Fruit fly (Drosophila melanogaster) whole organism, pupa: ENCODE measurements around the gene Grip71.

Source experiments
- CG10348 ChIP-seq: fragments of 200-800 bp; sonication (Bioruptor generic); IDR thresholded peaks from 2 replicates; pipeline ENCODE4 v1.3.6; 2022; ENCODE audit warnings: missing biosample characterization, missing genetic modification characterization
- CG12605 ChIP-seq: fragments of 200-800 bp; sonication (Bioruptor generic); IDR thresholded peaks from 2 replicates; pipeline ENCODE4 v1.3.6; 2022; ENCODE audit warnings: missing biosample characterization, missing genetic modification characterization
- CG13204 ChIP-seq: fragments of 200-800 bp; sonication (Bioruptor generic); optimal IDR thresholded peaks from 2 replicates; lab custom pipeline; 2018; ENCODE audit warnings: missing biosample characterization, mild to moderate bottlenecking, missing genetic modification characterization, moderate library complexity
- CG14655 ChIP-seq: fragments of 200-800 bp; sonication (Bioruptor generic); optimal IDR thresholded peaks from 3 replicates; lab custom pipeline; 2017; ENCODE audit warnings: mild to moderate bottlenecking, missing biosample characterization, missing genetic modification reagents, missing genetic modification characterization
- CG15710 ChIP-seq: fragments of 200-800 bp; sonication (Bioruptor generic); optimal IDR thresholded peaks from 2 replicates; lab custom pipeline; 2018; ENCODE audit warnings: missing biosample characterization, mild to moderate bottlenecking, missing genetic modification characterization, moderate library complexity
- CG17806 ChIP-seq: fragments of 200-800 bp; sonication (Bioruptor generic); optimal IDR thresholded peaks from 2 replicates; lab custom pipeline; 2018; ENCODE audit warnings: missing biosample characterization, mild to moderate bottlenecking, missing genetic modification characterization, moderate library complexity
- CG32121 ChIP-seq: fragments of 200-800 bp; sonication (Bioruptor generic); IDR thresholded peaks from 2 replicates; pipeline ENCODE4 v1.3.6; 2022; ENCODE audit warnings: missing biosample characterization, missing genetic modification characterization
- CG34367 ChIP-seq: fragments of 200-800 bp; sonication (Bioruptor generic); optimal IDR thresholded peaks from 2 replicates; lab custom pipeline; 2018; ENCODE audit warnings: missing biosample characterization, mild to moderate bottlenecking, missing genetic modification characterization
- CG4496 ChIP-seq: fragments of 200-800 bp; sonication (Bioruptor generic); IDR thresholded peaks from 3 replicates; pipeline ENCODE4 v1.3.6; 2022; ENCODE audit warnings: missing biosample characterization, missing genetic modification characterization
- CG8159 ChIP-seq: fragments of 200-800 bp; sonication (Bioruptor generic); optimal IDR thresholded peaks from 3 replicates; lab custom pipeline; 2018; ENCODE audit warnings: missing biosample characterization, mild to moderate bottlenecking, missing genetic modification characterization, moderate library complexity
- CG8301 ChIP-seq: fragments of 200-800 bp; sonication (Bioruptor generic); optimal IDR thresholded peaks from 2 replicates; lab custom pipeline; 2018; ENCODE audit warnings: missing biosample characterization, mild to moderate bottlenecking, missing genetic modification characterization
- CG9948 ChIP-seq: fragments of 200-800 bp; sonication (Bioruptor generic); optimal IDR thresholded peaks from 2 replicates; lab custom pipeline; 2018; ENCODE audit warnings: missing biosample characterization, mild to moderate bottlenecking, missing genetic modification characterization, moderate library complexity
- D1 ChIP-seq: fragments of 200-800 bp; sonication (Bioruptor generic); optimal IDR thresholded peaks from 2 replicates; lab custom pipeline; 2018; ENCODE audit warnings: missing biosample characterization, mild to moderate bottlenecking, missing genetic modification characterization, moderate library complexity
- EcR ChIP-seq: fragments of 200-800 bp; sonication (Bioruptor generic); optimal IDR thresholded peaks from 3 replicates; lab custom pipeline; 2019; ENCODE audit warnings: missing biosample characterization, missing genetic modification characterization, mild to moderate bottlenecking, moderate library complexity, missing genetic modification reagents
- Ets98B ChIP-seq: fragments of 200-800 bp; sonication (Bioruptor generic); IDR thresholded peaks from 2 replicates; pipeline ENCODE4 v1.3.6; 2022; ENCODE audit warnings: missing biosample characterization, missing genetic modification characterization
- Pif1A ChIP-seq: fragments of 200-800 bp; sonication (Bioruptor generic); optimal IDR thresholded peaks from 3 replicates; lab custom pipeline; 2016; ENCODE audit warnings: missing biosample characterization, missing genetic modification characterization
- Pif1B ChIP-seq: fragments of 200-800 bp; sonication (Bioruptor generic); optimal IDR thresholded peaks from 3 replicates; lab custom pipeline; 2016; ENCODE audit warnings: missing biosample characterization, missing genetic modification characterization
- Snoo ChIP-seq: fragments of 200-800 bp; sonication (Bioruptor generic); optimal IDR thresholded peaks from 3 replicates; lab custom pipeline; 2017; ENCODE audit warnings: missing biosample characterization, mild to moderate bottlenecking, missing genetic modification characterization, inconsistent platforms
- fd96Ca ChIP-seq: fragments of 200-800 bp; sonication (Bioruptor generic); IDR thresholded peaks from 3 replicates; pipeline ENCODE4 v1.3.6; 2022; ENCODE audit warnings: missing biosample characterization, missing genetic modification characterization
- rn ChIP-seq: fragments of 200-800 bp; sonication (Bioruptor generic); IDR thresholded peaks from 2 replicates; pipeline ENCODE4 v1.3.6; 2022; ENCODE audit warnings: missing biosample characterization, missing genetic modification characterization

Gene Grip71

DNA sequence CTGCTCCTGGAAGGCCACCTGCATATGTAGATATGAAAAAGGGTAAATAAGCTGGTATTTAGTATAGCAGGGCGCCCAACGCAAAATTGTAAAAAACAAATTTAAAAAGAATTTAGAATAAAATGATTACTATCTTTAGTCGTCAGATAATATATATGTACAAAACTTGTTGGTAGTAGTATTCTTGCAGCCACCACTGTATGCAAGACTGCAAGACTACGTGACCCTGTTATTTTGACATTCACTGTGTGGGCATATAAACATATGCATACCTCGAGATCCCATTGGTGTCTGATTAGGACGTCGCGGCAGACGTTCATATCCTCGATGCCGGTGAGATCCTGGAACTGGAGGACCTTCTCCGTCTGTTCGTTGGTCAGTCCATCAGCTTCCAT lies 805 bp upstream of the Grip71 start:
- TF ChIP-seq CG13204 (no peak), Snoo (tag; lab: Kevin White, UChicago) (peak; percentile 35), rn (GFP tag; lab: Robert Waterston, UW) (no peak), Pif1B (GFP tag; lab: Kevin White, UChicago) (peak; percentile 18), CG15710 (tag; lab: Kevin White, UChicago) (no peak), Pif1A (GFP tag; lab: Kevin White, UChicago) (peak; percentile 52), Ets98B (GFP tag; lab: Robert Waterston, UW) (peak; percentile 36), CG8159 (tag; lab: Kevin White, UChicago) (no peak), D1 (no peak)

DNA sequence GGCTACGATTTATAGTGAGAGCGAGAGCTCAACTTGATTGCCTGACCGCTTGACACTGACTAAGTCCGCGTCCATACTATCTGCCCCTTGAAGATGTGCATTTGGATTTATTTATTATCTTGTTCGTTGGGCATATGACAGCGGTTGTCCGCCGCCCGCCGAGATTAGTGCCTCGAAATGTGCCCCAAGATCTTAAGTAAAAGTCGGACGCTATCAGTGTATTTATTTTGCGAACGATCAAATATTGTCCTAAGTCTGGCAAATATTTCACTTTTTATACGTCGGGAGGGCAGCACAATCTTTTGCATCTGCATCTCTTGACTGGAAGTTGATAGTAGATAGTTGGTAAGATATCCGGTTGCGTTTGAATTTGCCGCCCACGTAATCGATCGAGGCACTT lies 5.0 kb downstream of the Grip71 start, which contains the start of gene Irk3:
Irk3 (minus strand) TSS at position 63 of the 400 bp plus-strand sequence.
- TF ChIP-seq CG8301 (tag; lab: Kevin White, UChicago) (no peak), CG14655 (GFP tag; lab: Kevin White, UChicago) (no peak), Ets98B (GFP tag; lab: Robert Waterston, UW) (no peak), CG8159 (tag; lab: Kevin White, UChicago) (no peak), Pif1B (GFP tag; lab: Kevin White, UChicago) (no peak), fd96Ca (no peak), CG9948 (tag; lab: Kevin White, UChicago) (no peak), D1 (no peak), Snoo (tag; lab: Kevin White, UChicago) (no peak), CG15710 (tag; lab: Kevin White, UChicago) (no peak), Pif1A (GFP tag; lab: Kevin White, UChicago) (no peak), CG34367 (tag; lab: Kevin White, UChicago) (no peak), CG12605 (GFP tag; lab: Robert Waterston, UW) (no peak), CG13204 (no peak), CG4496 (GFP tag; lab: Robert Waterston, UW) (no peak), CG32121 (GFP tag; lab: Robert Waterston, UW) (no peak)

dm6 chr2L:18714086-18714485 lies 5.4 kb downstream of the Grip71 start:
- TF ChIP-seq D1, result no peak
- TF ChIP-seq fd96Ca, result no peak
- TF ChIP-seq CG13204, result no peak
- no peak for TF ChIP-seq CG9948 (tag; lab: Kevin White, UChicago)
- no peak for TF ChIP-seq CG17806
- no peak for TF ChIP-seq CG14655 (GFP tag; lab: Kevin White, UChicago)
- no peak for TF ChIP-seq CG15710 (tag; lab: Kevin White, UChicago)
- TF ChIP-seq Pif1A (GFP tag; lab: Kevin White, UChicago), result no peak
- no peak for TF ChIP-seq CG32121 (GFP tag; lab: Robert Waterston, UW)
- TF ChIP-seq CG8301 (tag; lab: Kevin White, UChicago), result no peak
- TF ChIP-seq CG10348 (GFP tag; lab: Robert Waterston, UW), result no peak

DNA sequence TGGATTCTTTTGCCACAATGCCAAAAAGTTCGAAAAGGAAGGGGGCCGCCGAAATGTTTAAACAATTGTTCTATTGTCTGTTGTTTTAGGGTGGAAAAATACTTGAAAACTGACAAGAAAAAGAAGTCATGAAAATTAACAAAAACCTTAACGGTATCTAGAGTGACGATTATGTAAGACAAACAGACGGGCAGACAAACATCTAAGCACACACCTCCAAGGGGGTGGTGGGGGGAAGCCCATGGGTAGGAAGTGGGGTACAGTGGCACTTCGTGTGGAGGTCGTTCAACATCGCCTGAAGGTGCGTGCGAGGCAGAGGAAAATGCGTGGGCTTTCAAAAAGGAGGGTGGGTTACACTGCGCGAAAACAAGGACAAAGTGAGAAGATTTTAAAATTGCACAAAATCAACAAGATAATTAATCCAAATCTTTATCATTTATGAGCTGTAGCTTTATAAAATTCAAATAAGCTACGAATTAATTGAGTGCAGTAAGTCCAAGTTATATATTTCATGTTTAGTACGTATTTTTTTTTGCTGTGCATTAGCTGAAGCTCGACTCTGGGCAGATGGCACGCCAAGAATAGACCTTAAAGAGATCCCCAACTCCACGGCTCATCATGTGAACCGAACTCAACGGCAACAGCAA lies 8.8 kb downstream of the Grip71 start:
- TF ChIP-seq CG15710 (tag; lab: Kevin White, UChicago), result peak; percentile 19
- TF ChIP-seq CG17806, result peak; percentile 60
- no peak for TF ChIP-seq Pif1A (GFP tag; lab: Kevin White, UChicago)
- peak; percentile 38; the same call in 1 of the 3 replicates for TF ChIP-seq CG4496 (GFP tag; lab: Robert Waterston, UW)
- peak; percentile 39 for TF ChIP-seq CG8301 (tag; lab: Kevin White, UChicago)
- peak; percentile 39 for TF ChIP-seq CG8159 (tag; lab: Kevin White, UChicago)
- no peak for TF ChIP-seq Snoo (tag; lab: Kevin White, UChicago)
- TF ChIP-seq CG9948 (tag; lab: Kevin White, UChicago), result peak; percentile 47
- TF ChIP-seq rn (GFP tag; lab: Robert Waterston, UW), result no peak
- no peak for TF ChIP-seq D1

- no peak for TF ChIP-seq Pif1A (GFP tag; lab: Kevin White, UChicago)
- no peak for TF ChIP-seq CG8301 (tag; lab: Kevin White, UChicago)
- TF ChIP-seq CG34367 (tag; lab: Kevin White, UChicago), result no peak
- TF ChIP-seq CG8159 (tag; lab: Kevin White, UChicago), result no peak
- TF ChIP-seq CG12605 (GFP tag; lab: Robert Waterston, UW), result no peak
- no peak for TF ChIP-seq CG10348 (GFP tag; lab: Robert Waterston, UW)
- TF ChIP-seq Snoo (tag; lab: Kevin White, UChicago), result no peak
- TF ChIP-seq Pif1B (GFP tag; lab: Kevin White, UChicago), result no peak
- no peak for TF ChIP-seq CG4496 (GFP tag; lab: Robert Waterston, UW)
- no peak for TF ChIP-seq CG32121 (GFP tag; lab: Robert Waterston, UW)
- no peak for TF ChIP-seq CG15710 (tag; lab: Kevin White, UChicago)
- no peak for TF ChIP-seq D1
- TF ChIP-seq Ets98B (GFP tag; lab: Robert Waterston, UW), result no peak
Measured at dm6 chr2L:18719583-18719982, 10.9 kb downstream of the Grip71 start.

DNA sequence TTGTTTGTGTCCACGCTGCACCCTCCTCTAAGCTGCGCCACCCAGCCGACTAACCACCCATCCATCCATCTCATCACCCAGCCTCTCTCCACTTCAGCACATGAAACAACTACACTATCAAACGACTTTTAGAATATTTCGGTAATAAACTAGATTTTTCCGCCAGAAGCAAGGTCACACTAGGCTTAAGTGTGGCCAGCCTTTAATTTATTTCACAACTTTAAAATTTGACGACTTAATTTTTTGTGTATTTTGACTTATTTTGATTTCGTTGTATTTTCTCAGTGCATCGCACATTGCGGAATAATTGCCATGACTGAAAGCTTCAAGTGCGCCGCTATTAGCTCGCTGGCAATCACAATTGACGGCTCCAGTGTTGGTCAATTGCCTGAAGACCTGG lies 16.2 kb downstream of the Grip71 start:
- TF ChIP-seq CG4496 (GFP tag; lab: Robert Waterston, UW), result peak; percentile 76
- no peak for TF ChIP-seq CG17806
- peak; percentile 13 for TF ChIP-seq Pif1A (GFP tag; lab: Kevin White, UChicago)
- peak; percentile 45 for TF ChIP-seq CG10348 (GFP tag; lab: Robert Waterston, UW)
- TF ChIP-seq EcR (GFP tag; lab: Kevin White, UChicago), result no peak
- TF ChIP-seq CG14655 (GFP tag; lab: Kevin White, UChicago), result peak; percentile 62
- TF ChIP-seq CG34367 (tag; lab: Kevin White, UChicago), result no peak
- peak; percentile 70 for TF ChIP-seq Ets98B (GFP tag; lab: Robert Waterston, UW)
- TF ChIP-seq CG32121 (GFP tag; lab: Robert Waterston, UW), result peak; percentile 36; the same call in 1 of the 2 replicates
- no peak for TF ChIP-seq Snoo (tag; lab: Kevin White, UChicago)
- TF ChIP-seq fd96Ca, result peak; percentile 74
- no peak for TF ChIP-seq CG8159 (tag; lab: Kevin White, UChicago)
- TF ChIP-seq CG13204, result no peak
- TF ChIP-seq CG8301 (tag; lab: Kevin White, UChicago), result peak; percentile 67
